Fruit fly (Drosophila melanogaster) whole organism, embryonic: ENCODE measurements around the gene Acp1.
A peak's percentile ranks its signal among the peaks of the same experiment; 100 is the strongest.

ENCODE experiments used
- Antp ChIP-seq: fragments of 200-800 bp; sonication (Bioruptor generic); optimal IDR thresholded peaks from 3 replicates; lab custom pipeline; 2016; ENCODE audit warnings: missing biosample characterization, missing genetic modification characterization
- B-H1 ChIP-seq: fragments of 200-800 bp; sonication (Bioruptor generic); IDR thresholded peaks from 3 replicates; pipeline ENCODE4 v1.3.6; 2022; ENCODE audit warnings: missing biosample characterization, missing genetic modification characterization
- BtbVII ChIP-seq: fragments of 200-800 bp; sonication (Bioruptor generic); optimal IDR thresholded peaks from 3 replicates; lab custom pipeline; 2017; ENCODE audit warnings: missing biosample characterization, mild to moderate bottlenecking, missing genetic modification characterization
- CG10209 ChIP-seq: fragments of 200-800 bp; sonication (Bioruptor generic); optimal IDR thresholded peaks from 3 replicates; lab custom pipeline; 2017; ENCODE audit warnings: missing biosample characterization, mild to moderate bottlenecking, missing genetic modification characterization, missing genetic modification reagents
- CG10274 ChIP-seq: fragments of 200-800 bp; sonication (Bioruptor generic); optimal IDR thresholded peaks from 3 replicates; lab custom pipeline; 2017; ENCODE audit warnings: missing biosample characterization, mild to moderate bottlenecking, missing genetic modification characterization
- CG10959 ChIP-seq: fragments of 200-800 bp; sonication (Bioruptor generic); IDR thresholded peaks from 2 replicates; pipeline ENCODE4 v1.3.6; 2022; ENCODE audit warnings: missing biosample characterization, missing genetic modification characterization
- CG11504 ChIP-seq: fragments of 200-800 bp; sonication (Bioruptor generic); optimal IDR thresholded peaks from 3 replicates; lab custom pipeline; 2019; ENCODE audit warnings: missing biosample characterization, mild to moderate bottlenecking, missing genetic modification characterization, moderate library complexity
- CG12391 ChIP-seq: fragments of 200-800 bp; sonication (Bioruptor generic); optimal IDR thresholded peaks from 3 replicates; lab custom pipeline; 2018; ENCODE audit warnings: missing biosample characterization, mild to moderate bottlenecking, missing genetic modification characterization, moderate library complexity
- CG13424 ChIP-seq: fragments of 200-800 bp; sonication (Bioruptor generic); optimal IDR thresholded peaks from 2 replicates; lab custom pipeline; 2019; ENCODE audit warnings: missing biosample characterization, mild to moderate bottlenecking, missing genetic modification characterization, moderate library complexity
- CG14014 ChIP-seq: fragments of 200-800 bp; sonication (Bioruptor generic); IDR thresholded peaks from 2 replicates; pipeline ENCODE4 v1.3.6; 2022; ENCODE audit warnings: missing biosample characterization, missing genetic modification characterization
- CG17328 ChIP-seq: fragments of 200-800 bp; sonication (Bioruptor generic); IDR thresholded peaks from 2 replicates; pipeline ENCODE4 v1.3.6; 2022; ENCODE audit warnings: missing biosample characterization, missing genetic modification characterization
- CG17385 ChIP-seq: fragments of 200-800 bp; sonication (Bioruptor generic); optimal IDR thresholded peaks from 3 replicates; lab custom pipeline; 2018; ENCODE audit warnings: missing biosample characterization, mild to moderate bottlenecking, missing genetic modification characterization
- CG17829 ChIP-seq: fragments of 200-800 bp; optimal IDR thresholded peaks from 2 replicates; lab custom pipeline; 2019; ENCODE audit warnings: missing biosample characterization, mild to moderate bottlenecking, missing genetic modification characterization, moderate library complexity
- CG1792 ChIP-seq: fragments of 200-800 bp; sonication (Bioruptor generic); optimal IDR thresholded peaks from 2 replicates; lab custom pipeline; 2016; ENCODE audit warnings: missing biosample characterization, missing genetic modification characterization
- CG18619 ChIP-seq: fragments of 200-800 bp; sonication (Bioruptor generic); optimal IDR thresholded peaks from 3 replicates; lab custom pipeline; 2017; ENCODE audit warnings: missing biosample characterization, mild to moderate bottlenecking, missing genetic modification characterization
- CG3065 ChIP-seq: fragments of 200-800 bp; sonication (Bioruptor generic); optimal IDR thresholded peaks from 2 replicates; lab custom pipeline; 2016; ENCODE audit warnings: missing biosample characterization, missing genetic modification characterization
- CG34224 ChIP-seq: fragments of 200-800 bp; sonication (Bioruptor generic); IDR thresholded peaks from 3 replicates; pipeline ENCODE4 v1.3.6; 2022; ENCODE audit warnings: missing biosample characterization, missing genetic modification characterization; ENCODE audit not compliant: partially characterized antibody
- CG34422 ChIP-seq: fragments of 200-800 bp; sonication (Bioruptor generic); IDR thresholded peaks from 3 replicates; pipeline ENCODE4 v1.3.6; 2022; ENCODE audit warnings: missing biosample characterization, missing genetic modification characterization
- CG4328 ChIP-seq: fragments of 200-800 bp; sonication (Bioruptor generic); optimal IDR thresholded peaks from 3 replicates; lab custom pipeline; 2017; ENCODE audit warnings: missing biosample characterization, missing genetic modification reagents, missing genetic modification characterization
- CG4424 ChIP-seq: fragments of 200-800 bp; sonication (Bioruptor generic); optimal IDR thresholded peaks from 3 replicates; lab custom pipeline; 2016; ENCODE audit warnings: missing biosample characterization, missing genetic modification characterization
- CG5180 ChIP-seq: fragments of 200-800 bp; sonication (Bioruptor generic); optimal IDR thresholded peaks from 3 replicates; lab custom pipeline; 2017; ENCODE audit warnings: missing biosample characterization, missing genetic modification characterization, mild to moderate bottlenecking, moderate library complexity, missing genetic modification reagents
- CG6791 ChIP-seq: fragments of 200-800 bp; sonication (Bioruptor generic); IDR thresholded peaks from 3 replicates; pipeline ENCODE4 v1.3.6; 2022; ENCODE audit warnings: missing biosample characterization, missing genetic modification characterization; ENCODE audit not compliant: partially characterized antibody
- CG7271 ChIP-seq: fragments of 200-800 bp; sonication (Bioruptor generic); optimal IDR thresholded peaks from 2 replicates; lab custom pipeline; 2018; ENCODE audit warnings: missing biosample characterization, mild to moderate bottlenecking, missing genetic modification characterization, moderate library complexity
- CHES-1-like ChIP-seq: fragments of 200-800 bp; sonication (Bioruptor generic); optimal IDR thresholded peaks from 2 replicates; lab custom pipeline; 2016; ENCODE audit warnings: missing biosample characterization, missing genetic modification characterization
- Dip2 ChIP-seq: fragments of 200-800 bp; sonication (Bioruptor generic); IDR thresholded peaks from 2 replicates; pipeline ENCODE4 v1.3.6; 2022; ENCODE audit warnings: missing biosample characterization, missing genetic modification characterization
- Dp ChIP-seq: fragments of 200-800 bp; sonication (Bioruptor generic); optimal IDR thresholded peaks from 2 replicates; lab custom pipeline; 2018; ENCODE audit warnings: missing biosample characterization, mild to moderate bottlenecking, missing genetic modification characterization, moderate library complexity
- E2f2 ChIP-seq: fragments of 200-800 bp; sonication (Bioruptor generic); IDR thresholded peaks from 2 replicates; pipeline ENCODE4 v1.3.6; 2022; ENCODE audit warnings: missing biosample characterization, missing genetic modification characterization
- H2.0 ChIP-seq: fragments of 200-800 bp; sonication (Bioruptor generic); IDR thresholded peaks from 2 replicates; pipeline ENCODE4 v1.3.6; 2022; ENCODE audit warnings: missing biosample characterization, missing genetic modification characterization
- Nf-YB ChIP-seq: fragments of 200-800 bp; sonication (Bioruptor generic); optimal IDR thresholded peaks from 3 replicates; lab custom pipeline; 2019; ENCODE audit warnings: missing biosample characterization, mild to moderate bottlenecking, missing genetic modification characterization, moderate library complexity
- Pdp1 ChIP-seq, 2 experiments: fragments of 200-800 bp; sonication (Bioruptor generic); optimal IDR thresholded peaks; 3 replicates each; lab custom pipeline; 2016; ENCODE audit warnings: missing biosample characterization in 2 of 2, missing genetic modification characterization in 2 of 2, mild to moderate bottlenecking in 1 of 2, moderate library complexity in 1 of 2
- Rx ChIP-seq: fragments of 200-800 bp; sonication (Bioruptor generic); IDR thresholded peaks from 2 replicates; pipeline ENCODE4 v1.3.6; 2022; ENCODE audit warnings: missing biosample characterization, missing genetic modification characterization
- Sry-β ChIP-seq: fragments of 200-800 bp; sonication (Bioruptor generic); optimal IDR thresholded peaks from 2 replicates; lab custom pipeline; 2018; ENCODE audit warnings: missing biosample characterization, mild to moderate bottlenecking, missing genetic modification characterization, moderate library complexity
- Usf ChIP-seq: fragments of 200-800 bp; sonication (Bioruptor generic); optimal IDR thresholded peaks from 2 replicates; lab custom pipeline; 2017; ENCODE audit warnings: missing genotype, missing biosample characterization, missing genetic modification characterization
- abd-A ChIP-seq: fragments of 200-800 bp; sonication (Bioruptor generic); optimal IDR thresholded peaks from 3 replicates; lab custom pipeline; 2019; ENCODE audit warnings: missing biosample characterization, mild to moderate bottlenecking, missing genetic modification characterization, moderate library complexity
- aop ChIP-seq: fragments of 200-800 bp; sonication (Bioruptor generic); IDR thresholded peaks from 2 replicates; pipeline ENCODE4 v1.3.6; 2022; ENCODE audit warnings: missing biosample characterization, missing genetic modification characterization
- bigmax ChIP-seq: fragments of 200-800 bp; sonication (Bioruptor generic); optimal IDR thresholded peaks from 2 replicates; lab custom pipeline; 2018; ENCODE audit warnings: missing biosample characterization, mild to moderate bottlenecking, missing genetic modification characterization
- danr ChIP-seq: fragments of 200-800 bp; sonication (Bioruptor generic); IDR thresholded peaks from 2 replicates; pipeline ENCODE4 v1.3.6; 2022; ENCODE audit warnings: missing biosample characterization, missing genetic modification characterization
- grn ChIP-seq: fragments of 200-800 bp; sonication (Bioruptor generic); optimal IDR thresholded peaks from 3 replicates; lab custom pipeline; 2017; ENCODE audit warnings: missing biosample characterization, missing genetic modification characterization
- kni ChIP-seq: fragments of 200-800 bp; sonication (Bioruptor generic); optimal IDR thresholded peaks from 3 replicates; lab custom pipeline; 2017; ENCODE audit warnings: mild to moderate bottlenecking, missing biosample characterization, missing genetic modification reagents, missing genetic modification characterization
- lbe ChIP-seq: fragments of 200-800 bp; sonication (Bioruptor generic); optimal IDR thresholded peaks from 2 replicates; lab custom pipeline; 2016; ENCODE audit warnings: missing biosample characterization, mild to moderate bottlenecking, missing genetic modification characterization
- lola ChIP-seq, 3 experiments: fragments of >200 bp in 2 of 3; fragments of 200-800 bp in 1 of 3; sonication (Bioruptor generic) in 1 of 3; optimal IDR thresholded peaks; 2 replicates each; lab custom pipeline; 2017 to 2019; ENCODE audit warnings: missing biosample characterization in 3 of 3, missing genetic modification characterization in 3 of 3, mild to moderate bottlenecking in 1 of 3, moderate library complexity in 1 of 3
- otp ChIP-seq: fragments of 200-800 bp; sonication (Bioruptor generic); IDR thresholded peaks from 3 replicates; pipeline ENCODE4, ENCODE4 v1.3.6; 2022; ENCODE audit warnings: missing biosample characterization, missing genetic modification characterization
- pzg ChIP-seq: fragments of 200-800 bp; sonication (Bioruptor generic); optimal IDR thresholded peaks from 3 replicates; lab custom pipeline; 2018; ENCODE audit warnings: missing biosample characterization, mild to moderate bottlenecking, missing genetic modification characterization, moderate library complexity
- ranshi ChIP-seq: fragments of 200-800 bp; sonication (Bioruptor generic); IDR thresholded peaks from 2 replicates; pipeline ENCODE4 v1.3.6; 2022; ENCODE audit warnings: missing biosample characterization, missing genetic modification characterization
- so ChIP-seq: fragments of 200-800 bp; sonication (Bioruptor generic); IDR thresholded peaks from 3 replicates; pipeline ENCODE4 v1.3.6; 2022; ENCODE audit warnings: missing biosample characterization, missing genetic modification characterization
- trh ChIP-seq: fragments of 200-800 bp; sonication (Bioruptor generic); optimal IDR thresholded peaks from 2 replicates; lab custom pipeline; 2016; ENCODE audit warnings: missing biosample characterization, missing genetic modification characterization
- usp ChIP-seq: fragments of >200 bp; optimal IDR thresholded peaks from 2 replicates; lab custom pipeline; 2017; ENCODE audit warnings: missing biosample characterization, missing genetic modification characterization
- vnd ChIP-seq: fragments of 200-800 bp; sonication (Bioruptor generic); IDR thresholded peaks from 3 replicates; pipeline ENCODE4 v1.3.6; 2022; ENCODE audit warnings: missing biosample characterization, missing genetic modification characterization; ENCODE audit not compliant: partially characterized antibody
- zfh1 ChIP-seq: fragments of 200-800 bp; sonication (Bioruptor generic); IDR thresholded peaks from 3 replicates; pipeline ENCODE4 v1.3.6; 2022; ENCODE audit warnings: missing biosample characterization, missing genetic modification characterization

Acp1 gene

DNA sequence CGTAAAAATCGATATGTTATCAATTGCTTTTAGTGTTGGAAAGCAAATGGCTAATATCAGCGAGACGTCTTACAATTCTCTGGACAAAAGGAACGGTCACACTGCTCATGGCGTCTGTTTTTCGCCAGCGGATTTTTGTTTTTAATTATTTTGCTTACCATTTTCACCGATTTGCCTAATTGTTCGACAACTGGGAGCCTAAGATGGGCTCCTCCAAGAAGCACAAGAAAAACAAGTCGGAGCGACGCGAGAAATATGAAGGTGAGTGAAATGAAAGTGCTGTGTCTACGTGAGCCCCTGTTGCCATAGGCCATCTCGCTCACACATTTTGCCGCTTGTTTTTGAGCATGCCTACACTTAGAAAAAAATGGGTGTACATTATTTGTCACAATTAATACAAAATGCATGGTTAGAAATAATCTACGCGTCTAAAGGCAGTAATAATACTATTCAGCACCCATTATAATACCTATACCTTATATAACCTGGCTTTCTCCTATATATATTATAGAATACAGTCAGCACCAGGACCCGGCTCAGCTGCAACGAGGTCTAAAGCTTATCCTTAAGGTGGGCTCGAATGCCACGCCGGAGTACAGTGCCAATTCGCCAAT lies 41.6 kb upstream of the Acp1 start, which contains the start of gene Brd7-9 (continued):
- TF ChIP-seq usp (GFP tag; lab: Kevin White, UChicago) (no peak), CG17829 (tag; lab: Kevin White, UChicago) (peak; percentile 70), lola (GFP tag; optimal IDR thresholded peaks at IDR 0.05; lab: Kevin White, UChicago) (peak in 1 of 3 experiments; percentile 54), Rx (GFP tag; lab: Robert Waterston, UW) (peak; percentile 50; the same call in 1 of the 2 replicates), H2.0 (GFP tag; lab: Robert Waterston, UW) (peak; percentile 86), CG34422 (GFP tag; lab: Robert Waterston, UW) (peak; percentile 95), CG4328 (GFP tag; lab: Kevin White, UChicago) (no peak), pzg (GFP tag; lab: Kevin White, UChicago) (peak; percentile 61), CG17385 (GFP tag; lab: Kevin White, UChicago) (peak; percentile 66), Sry-β (GFP tag; lab: Kevin White, UChicago) (peak; percentile 10), CHES-1-like (peak; percentile 25), aop (no peak), CG10959 (GFP tag; lab: Robert Waterston, UW) (peak; percentile 63), zfh1 (GFP tag; lab: Robert Waterston, UW) (peak; percentile 80), Antp (GFP tag; lab: Kevin White, UChicago) (peak; percentile 52), CG18619 (GFP tag; lab: Kevin White, UChicago) (peak; percentile 66), bigmax (no peak), grn (GFP tag; lab: Kevin White, UChicago) (no peak), CG5180 (peak; percentile 41), ranshi (GFP tag; lab: Robert Waterston, UW) (peak; percentile 83), lbe (GFP tag; lab: Kevin White, UChicago) (no peak), Usf (GFP tag; lab: Kevin White, UChicago) (peak; percentile 15), CG7271 (tag; lab: Kevin White, UChicago) (no peak), Dip2 (no peak), BtbVII (GFP tag; lab: Kevin White, UChicago) (peak; percentile 81), abd-A (tag; lab: Kevin White, UChicago) (no peak), CG10209 (peak; percentile 68), CG17328 (peak; percentile 82), CG14014 (GFP tag; lab: Robert Waterston, UW) (peak; percentile 83), trh (GFP tag; lab: Kevin White, UChicago) (no peak), kni (GFP tag; lab: Kevin White, UChicago) (no peak), danr (GFP tag; lab: Robert Waterston, UW) (peak; percentile 50), so (GFP tag; lab: Robert Waterston, UW) (peak; percentile 90), Pdp1 (GFP tag; optimal IDR thresholded peaks at IDR 0.05; lab: Kevin White, UChicago) (peak; percentile 65 to 76), CG12391 (peak; percentile 75), E2f2 (GFP tag; lab: Robert Waterston, UW) (peak; percentile 76), CG11504 (tag; lab: Kevin White, UChicago) (peak; percentile 71), CG34224 (GFP tag; lab: Robert Waterston, UW) (no peak), Nf-YB (GFP tag; lab: Kevin White, UChicago) (peak; percentile 36), otp (peak; percentile 77), CG6791 (GFP tag; lab: Robert Waterston, UW) (no peak), Dp (peak; percentile 70), CG13424 (tag; lab: Kevin White, UChicago) (peak; percentile 54), B-H1 (GFP tag; lab: Robert Waterston, UW) (peak; percentile 77), CG1792 (GFP tag; lab: Kevin White, UChicago) (peak; percentile 26), CG3065 (GFP tag; lab: Kevin White, UChicago) (no peak), CG10274 (GFP tag; lab: Kevin White, UChicago) (peak; percentile 7), vnd (peak; percentile 31; the same call in 1 of the 3 replicates), CG4424 (GFP tag; lab: Kevin White, UChicago) (peak; percentile 73)
